Fruit fly (Drosophila melanogaster) whole organism, embryonic: ENCODE results near the gene Lcp65Ae.

Source experiments
- Antp ChIP-seq: fragments of 200-800 bp; sonication (Bioruptor generic); optimal IDR thresholded peaks from 3 replicates; lab custom pipeline; 2016; ENCODE audit warnings: missing biosample characterization, missing genetic modification characterization
- CG11398 ChIP-seq: fragments of 200-800 bp; sonication (Bioruptor generic); optimal IDR thresholded peaks from 2 replicates; lab custom pipeline; 2016; ENCODE audit warnings: missing biosample characterization, missing genetic modification characterization
- CG12104 ChIP-seq: fragments of 200-800 bp; sonication (Bioruptor generic); optimal IDR thresholded peaks from 3 replicates; lab custom pipeline; 2016; ENCODE audit warnings: missing biosample characterization, missing genetic modification characterization
- CG13296 ChIP-seq: fragments of 200-800 bp; sonication (Bioruptor generic); optimal IDR thresholded peaks from 3 replicates; lab custom pipeline; 2018; ENCODE audit warnings: missing biosample characterization, mild to moderate bottlenecking, missing genetic modification characterization
- CG14965 ChIP-seq: fragments of 200-800 bp; sonication (Bioruptor generic); optimal IDR thresholded peaks from 2 replicates; lab custom pipeline; 2016; ENCODE audit warnings: missing biosample characterization, missing genetic modification characterization, borderline replicate concordance
- CG15696 ChIP-seq: fragments of 200-800 bp; sonication (Bioruptor generic); optimal IDR thresholded peaks from 2 replicates; lab custom pipeline; 2019; ENCODE audit warnings: missing biosample characterization, mild to moderate bottlenecking, missing genetic modification characterization, moderate library complexity
- CG32532 ChIP-seq: fragments of 200-800 bp; sonication (Bioruptor generic); IDR thresholded peaks from 2 replicates; pipeline ENCODE4 v1.3.6; 2022; ENCODE audit warnings: missing biosample characterization, missing genetic modification characterization
- CG3281 ChIP-seq: fragments of 200-800 bp; sonication (Bioruptor generic); optimal IDR thresholded peaks from 3 replicates; lab custom pipeline; 2017; ENCODE audit warnings: missing biosample characterization, mild to moderate bottlenecking, missing genetic modification characterization
- CG3995 ChIP-seq: fragments of 200-800 bp; sonication (Bioruptor generic); optimal IDR thresholded peaks from 3 replicates; lab custom pipeline; 2016; ENCODE audit warnings: missing biosample characterization, missing genetic modification characterization
- CG4617 ChIP-seq: fragments of 200-800 bp; sonication (Bioruptor generic); optimal IDR thresholded peaks from 3 replicates; lab custom pipeline; 2016; ENCODE audit warnings: missing biosample characterization, missing genetic modification characterization, borderline replicate concordance
- CG6175 ChIP-seq: fragments of 200-800 bp; sonication (Bioruptor generic); IDR thresholded peaks from 3 replicates; pipeline ENCODE4 v1.3.6; 2022; ENCODE audit warnings: missing biosample characterization, missing genetic modification characterization
- CG7745 ChIP-seq: fragments of 200-800 bp; sonication (Bioruptor generic); optimal IDR thresholded peaks from 2 replicates; lab custom pipeline; 2018; ENCODE audit warnings: missing biosample characterization, mild to moderate bottlenecking, missing genetic modification characterization, moderate library complexity
- CG7928 ChIP-seq: fragments of 200-800 bp; sonication (Bioruptor generic); optimal IDR thresholded peaks from 2 replicates; lab custom pipeline; 2017; ENCODE audit warnings: missing biosample characterization, mild to moderate bottlenecking, missing genetic modification characterization
- CG7963 ChIP-seq: fragments of 200-800 bp; sonication (Bioruptor generic); IDR thresholded peaks from 3 replicates; pipeline ENCODE4 v1.3.6; 2022; ENCODE audit warnings: missing biosample characterization, missing genetic modification characterization; ENCODE audit not compliant: partially characterized antibody
- CG8944 ChIP-seq: fragments of 200-800 bp; sonication (Bioruptor generic); optimal IDR thresholded peaks from 3 replicates; lab custom pipeline; 2016; ENCODE audit warnings: missing biosample characterization, missing genetic modification characterization
- CoRest ChIP-seq: fragments of 200-800 bp; sonication (Bioruptor generic); optimal IDR thresholded peaks from 3 replicates; lab custom pipeline; 2018; ENCODE audit warnings: missing biosample characterization, mild to moderate bottlenecking, missing genetic modification characterization, moderate library complexity
- D19A ChIP-seq: fragments of 200-800 bp; optimal IDR thresholded peaks from 3 replicates; lab custom pipeline; 2019; ENCODE audit warnings: missing biosample characterization, mild to moderate bottlenecking, missing genetic modification characterization, moderate library complexity
- Dek ChIP-seq: fragments of 200-800 bp; sonication (Bioruptor generic); optimal IDR thresholded peaks from 3 replicates; lab custom pipeline; 2019; ENCODE audit warnings: missing biosample characterization, mild to moderate bottlenecking, missing genetic modification characterization, moderate library complexity
- Dp ChIP-seq: fragments of 200-800 bp; sonication (Bioruptor generic); optimal IDR thresholded peaks from 2 replicates; lab custom pipeline; 2018; ENCODE audit warnings: missing biosample characterization, mild to moderate bottlenecking, missing genetic modification characterization, moderate library complexity
- GATAe ChIP-seq: fragments of 200-800 bp; sonication (Bioruptor generic); conservative IDR thresholded peaks from 2 replicates; pipeline ENCODE4 v1.3.6; 2022; ENCODE audit warnings: missing biosample characterization, missing genetic modification characterization
- HLHmδ ChIP-seq: fragments of 200-800 bp; sonication (Bioruptor generic); optimal IDR thresholded peaks from 2 replicates; lab custom pipeline; 2018; ENCODE audit warnings: missing biosample characterization, mild to moderate bottlenecking, missing genetic modification characterization, moderate library complexity
- Hand ChIP-seq: fragments of 200-800 bp; sonication (Bioruptor generic); optimal IDR thresholded peaks from 2 replicates; lab custom pipeline; 2017; ENCODE audit warnings: mild to moderate bottlenecking, missing biosample characterization, missing genetic modification reagents, missing genetic modification characterization
- Hmr ChIP-seq: fragments of 200-800 bp; sonication (Bioruptor generic); optimal IDR thresholded peaks from 3 replicates; lab custom pipeline; 2017; ENCODE audit warnings: mild to moderate bottlenecking, missing biosample characterization, missing genetic modification reagents, missing genetic modification characterization
- MBD-R2 ChIP-seq: fragments of 200-800 bp; sonication (Bioruptor generic); IDR thresholded peaks from 2 replicates; pipeline ENCODE4 v1.3.6; 2022; ENCODE audit warnings: missing biosample characterization, missing genetic modification characterization
- Oaz ChIP-seq: fragments of 200-800 bp; sonication (Bioruptor generic); IDR thresholded peaks from 2 replicates; pipeline ENCODE4 v1.3.6; 2022; ENCODE audit warnings: missing biosample characterization, missing genetic modification characterization
- Rx ChIP-seq: fragments of 200-800 bp; sonication (Bioruptor generic); IDR thresholded peaks from 2 replicates; pipeline ENCODE4 v1.3.6; 2022; ENCODE audit warnings: missing biosample characterization, missing genetic modification characterization
- Scr ChIP-seq: fragments of 200-800 bp; sonication (Bioruptor generic); IDR thresholded peaks from 2 replicates; pipeline ENCODE4 v1.3.6; 2022; ENCODE audit warnings: missing biosample characterization, missing genetic modification characterization; ENCODE audit not compliant: partially characterized antibody
- Side ChIP-seq: fragments of 200-800 bp; sonication (Bioruptor generic); optimal IDR thresholded peaks from 2 replicates; lab custom pipeline; 2016; ENCODE audit warnings: missing biosample characterization, missing genetic modification characterization
- Stat92E ChIP-seq, 3 experiments: fragments of >200 bp in 2 of 3; fragments of 200-800 bp in 1 of 3; sonication (Bioruptor generic) in 1 of 3; optimal IDR thresholded peaks; 2 replicates each; lab custom pipeline; 2017 to 2019; ENCODE audit warnings: missing biosample characterization in 3 of 3, missing genetic modification characterization in 3 of 3, mild to moderate bottlenecking in 1 of 3, moderate library complexity in 1 of 3
- Tbp ChIP-seq: fragments of >200 bp; optimal IDR thresholded peaks from 2 replicates; lab custom pipeline; 2018; ENCODE audit warnings: missing biosample characterization, missing genetic modification characterization
- Usf ChIP-seq: fragments of 200-800 bp; sonication (Bioruptor generic); optimal IDR thresholded peaks from 2 replicates; lab custom pipeline; 2017; ENCODE audit warnings: missing genotype, missing biosample characterization, missing genetic modification characterization
- abd-A ChIP-seq: fragments of 200-800 bp; sonication (Bioruptor generic); optimal IDR thresholded peaks from 3 replicates; lab custom pipeline; 2019; ENCODE audit warnings: missing biosample characterization, mild to moderate bottlenecking, missing genetic modification characterization, moderate library complexity
- ase ChIP-seq: fragments of 200-800 bp; sonication (Bioruptor generic); IDR thresholded peaks from 3 replicates; pipeline ENCODE4 v1.3.6; 2022; ENCODE audit warnings: missing biosample characterization, missing genetic modification characterization
- br ChIP-seq: fragments of >200 bp; optimal IDR thresholded peaks from 2 replicates; lab custom pipeline; 2017
- btn ChIP-seq: fragments of 200-800 bp; sonication (Bioruptor generic); optimal IDR thresholded peaks from 2 replicates; lab custom pipeline; 2016; ENCODE audit warnings: missing biosample characterization, missing genetic modification characterization
- cad ChIP-seq: fragments of >200 bp; optimal IDR thresholded peaks from 2 replicates; lab custom pipeline; 2017; ENCODE audit warnings: missing biosample characterization, missing genetic modification characterization
- dpn ChIP-seq, 2 experiments: fragments of 200-800 bp; sonication (Bioruptor generic); optimal IDR thresholded peaks; 3 replicates each; lab custom pipeline; 2016; ENCODE audit warnings: missing biosample characterization in 2 of 2, missing genetic modification characterization in 2 of 2
- en ChIP-seq: fragments of 200-800 bp; sonication (Bioruptor generic); optimal IDR thresholded peaks from 2 replicates; lab custom pipeline; 2016; ENCODE audit warnings: missing biosample characterization, missing genetic modification characterization
- exex ChIP-seq: fragments of 200-800 bp; sonication (Bioruptor generic); optimal IDR thresholded peaks from 4 replicates; lab custom pipeline; 2018; ENCODE audit warnings: missing biosample characterization, mild to moderate bottlenecking, missing genetic modification characterization, moderate library complexity
- fd96Cb ChIP-seq: fragments of 200-800 bp; sonication (Bioruptor generic); optimal IDR thresholded peaks from 2 replicates; lab custom pipeline; 2018; ENCODE audit warnings: missing biosample characterization, mild to moderate bottlenecking, missing genetic modification characterization, moderate library complexity
- fru ChIP-seq: fragments of >200 bp; optimal IDR thresholded peaks from 2 replicates; lab custom pipeline; 2017
- gcm ChIP-seq: fragments of 200-800 bp; sonication (Bioruptor generic); optimal IDR thresholded peaks from 2 replicates; lab custom pipeline; 2019; ENCODE audit warnings: missing biosample characterization, mild to moderate bottlenecking, missing genetic modification characterization, moderate library complexity
- hkb ChIP-seq, 2 experiments: fragments of 200-800 bp in 1 of 2; fragments of >200 bp in 1 of 2; sonication (Bioruptor generic) in 1 of 2; IDR thresholded peaks in 1 of 2; optimal IDR thresholded peaks in 1 of 2; 2 replicates each; pipeline versions ENCODE4 v1.3.6 to Lab custom; 2017 to 2022; ENCODE audit warnings: missing biosample characterization in 1 of 2, missing genetic modification characterization in 1 of 2
- hth ChIP-seq: fragments of >200 bp; optimal IDR thresholded peaks from 2 replicates; lab custom pipeline; 2017; ENCODE audit warnings: inconsistent platforms
- mam ChIP-seq: fragments of 200-800 bp; sonication (Bioruptor generic); optimal IDR thresholded peaks from 3 replicates; lab custom pipeline; 2016; ENCODE audit warnings: missing biosample characterization, missing genetic modification characterization
- pho ChIP-seq: fragments of 200-800 bp; sonication (Bioruptor generic); optimal IDR thresholded peaks from 2 replicates; lab custom pipeline; 2016; ENCODE audit warnings: missing biosample characterization, missing genetic modification characterization
- prd ChIP-seq, 3 experiments: fragments of >200 bp in 2 of 3; fragments of 200-800 bp in 1 of 3; sonication (Bioruptor generic) in 1 of 3; optimal IDR thresholded peaks in 2 of 3; IDR thresholded peaks in 1 of 3; 2 replicates in 2 of 3; 3 replicates in 1 of 3; pipeline versions ENCODE4 v1.3.6 to Lab custom; 2017 to 2022; ENCODE audit warnings: missing biosample characterization in 1 of 3, missing genetic modification characterization in 1 of 3
- slbo ChIP-seq: fragments of 200-800 bp; sonication (Bioruptor generic); IDR thresholded peaks from 2 replicates; pipeline ENCODE4 v1.3.6; 2022; ENCODE audit warnings: missing biosample characterization, missing genetic modification characterization
- ttk ChIP-seq: fragments of 200-800 bp; sonication (Bioruptor generic); IDR thresholded peaks from 2 replicates; pipeline ENCODE4 v2.1.2; 2022; ENCODE audit warnings: missing biosample characterization, missing genetic modification characterization

Lcp65Ae gene

DNA sequence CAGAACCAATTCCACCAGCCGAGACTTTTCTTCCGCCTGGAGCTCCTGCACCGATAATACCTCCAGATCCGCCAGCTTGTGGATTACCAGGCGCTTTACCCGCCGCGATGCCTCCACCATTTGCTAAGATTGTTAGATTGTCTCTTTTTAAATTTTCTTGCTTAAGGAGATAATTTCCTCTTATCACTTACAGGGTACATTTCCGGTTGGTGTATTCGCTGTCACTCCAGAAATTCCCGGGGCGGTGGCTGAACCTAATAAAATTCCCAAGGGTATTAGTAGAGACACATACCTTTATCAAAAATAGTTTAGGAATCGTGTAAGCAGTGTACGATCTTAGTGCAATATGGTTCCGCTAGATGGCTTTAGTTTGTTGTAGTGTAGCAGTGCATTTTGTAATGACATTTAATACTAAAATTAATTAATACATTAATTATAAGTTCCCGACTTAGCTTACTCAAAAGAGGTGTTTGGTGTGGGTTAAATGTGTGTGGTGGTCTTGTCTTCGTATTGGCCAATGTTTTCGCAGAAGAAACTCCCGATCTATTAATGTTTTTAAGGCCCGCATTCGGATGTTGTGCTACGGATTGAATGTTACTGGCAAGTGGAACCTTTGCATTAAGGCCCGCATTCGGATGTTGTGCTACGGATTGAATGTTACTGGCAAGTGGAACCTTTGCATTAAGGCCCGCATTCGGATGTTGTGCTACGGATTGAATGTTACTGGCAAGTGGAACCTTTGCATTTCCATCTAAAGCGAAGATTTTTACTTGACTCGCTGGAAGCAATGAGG lies 13.1 kb downstream of the Lcp65Ae start (continued):
- TF ChIP-seq HLHmδ (peak; percentile 97), GATAe (GFP tag; lab: Robert Waterston, UW) (no peak), Dp (GFP tag; lab: Kevin White, UChicago) (no peak), CG14965 (peak; percentile 23), fru (lab: Kevin White, UChicago) (no peak), Hand (no peak), slbo (GFP tag; lab: Robert Waterston, UW) (peak; percentile 71), Side (GFP tag; lab: Kevin White, UChicago) (peak; percentile 92), Tbp (no peak), D19A (tag; lab: Kevin White, UChicago) (peak; percentile 24), Hmr (peak; percentile 86), ttk (GFP tag; lab: Robert Waterston, UW) (peak; percentile 71; the same call in 1 of the 2 replicates), CG3281 (peak; percentile 84), CG6175 (peak; percentile 81), btn (GFP tag; lab: Kevin White, UChicago) (peak; percentile 52), CG32532 (peak; percentile 86), dpn (GFP tag; optimal IDR thresholded peaks at IDR 0.05; lab: Kevin White, UChicago) (peak; percentile 38 to 91), CG15696 (peak; percentile 35), hkb (optimal IDR thresholded peaks at IDR 0.05; lab: Kevin White, UChicago) (peak; percentile 59), hkb (GFP tag; IDR thresholded peaks at IDR 0.05; lab: Robert Waterston, UW) (peak; percentile 91), CG3995 (peak; percentile 3), CG12104 (GFP tag; lab: Kevin White, UChicago) (peak; percentile 75), Usf (GFP tag; lab: Kevin White, UChicago) (peak; percentile 6), fd96Cb (tag; lab: Kevin White, UChicago) (peak; percentile 32), Oaz (GFP tag; lab: Robert Waterston, UW) (peak; percentile 59), br (lab: Kevin White, UChicago) (no peak), exex (tag; lab: Kevin White, UChicago) (no peak), cad (no peak), abd-A (tag; lab: Kevin White, UChicago) (no peak), CG7928 (peak; percentile 18), Dek (tag; lab: Kevin White, UChicago) (no peak), Stat92E (GFP tag; optimal IDR thresholded peaks at IDR 0.05; lab: Kevin White, UChicago) (no peak), Antp (peak; percentile 50), CoRest (tag; lab: Kevin White, UChicago) (peak; percentile 39), prd (optimal IDR thresholded peaks at IDR 0.05; lab: Kevin White, UChicago) (peak in 1 of 2 experiments; percentile 5), prd (GFP tag; IDR thresholded peaks at IDR 0.05; lab: Robert Waterston, UW) (no peak), pho (peak; percentile 23), MBD-R2 (GFP tag; lab: Robert Waterston, UW) (peak; percentile 45; the same call in 1 of the 2 replicates), CG7745 (no peak), CG4617 (GFP tag; lab: Kevin White, UChicago) (peak; percentile 1), ase (peak; percentile 79), Scr (no peak), CG13296 (peak; percentile 85), CG7963 (no peak), CG11398 (GFP tag; lab: Kevin White, UChicago) (peak; percentile 55), en (GFP tag; lab: Kevin White, UChicago) (peak; percentile 77), CG8944 (GFP tag; lab: Kevin White, UChicago) (no peak), Rx (GFP tag; lab: Robert Waterston, UW) (peak; percentile 81), hth (lab: Kevin White, UChicago) (no peak), gcm (GFP tag; lab: Kevin White, UChicago) (peak; percentile 54), mam (GFP tag; lab: Kevin White, UChicago) (peak; percentile 79)
